Fruit fly (Drosophila melanogaster) whole organism, embryonic: Measurements from ENCODE around the gene CG14367.

Experiments
- CG8290 ChIP-seq, 3 experiments: fragments of 200-800 bp; sonication (Bioruptor generic); optimal IDR thresholded peaks; 2 replicates each; lab custom pipeline; 2016 to 2019; ENCODE audit warnings: missing biosample characterization in 3 of 3, missing genetic modification characterization in 3 of 3, mild to moderate bottlenecking in 2 of 3, moderate library complexity in 1 of 3
- H15 ChIP-seq: fragments of 200-800 bp; sonication (Bioruptor generic); IDR thresholded peaks from 3 replicates; pipeline ENCODE4 v1.3.6; 2022; ENCODE audit warnings: missing biosample characterization, missing genetic modification characterization
- jing ChIP-seq: fragments of 200-800 bp; sonication (Bioruptor generic); optimal IDR thresholded peaks from 2 replicates; lab custom pipeline; 2018; ENCODE audit warnings: missing biosample characterization, mild to moderate bottlenecking, missing genetic modification characterization

- TF ChIP-seq CG8290 (GFP tag; optimal IDR thresholded peaks at IDR 0.05; lab: Kevin White, UChicago) (no peak), CG8290 (tag; optimal IDR thresholded peaks at IDR 0.05; lab: Kevin White, UChicago) (no peak), H15 (no peak), jing (no peak)
These were observed 35.0 kb downstream of the CG14367 start for dm6 chr3R:13728897-13729296.
